Worm (Caenorhabditis elegans): ENCODE results near the gene str-7.

DNA sequence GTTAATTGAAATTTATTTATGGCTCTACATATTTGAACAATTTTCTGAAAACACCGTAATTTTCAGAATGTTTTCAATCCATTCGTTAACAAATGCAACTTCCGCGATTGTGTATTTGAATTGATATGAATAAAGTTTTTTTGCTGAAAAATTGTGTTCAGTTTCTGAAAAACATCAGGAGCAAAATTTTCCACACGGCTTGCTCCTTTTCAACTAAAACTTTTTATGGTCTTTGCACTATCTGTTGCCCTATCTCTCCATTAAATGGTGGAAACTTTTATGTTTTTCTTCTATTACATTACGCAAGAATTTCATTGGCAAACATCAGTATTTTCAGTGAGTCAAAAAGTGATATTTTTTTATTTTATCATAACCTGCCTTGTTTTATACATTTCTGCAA, 49.5 kb upstream of the str-7 start, which contains the start of gene F10A3.4:
- TF ChIP-seq nhr-28 (tag; optimal IDR thresholded peaks at IDR 0.05), result no peak
- TF ChIP-seq dmd-8 (GFP tag; IDR thresholded peaks at IDR 0.05), result no peak
- no peak for TF ChIP-seq lin-29 (GFP tag; IDR thresholded peaks at IDR 0.05)
- no peak for TF ChIP-seq nhr-11 (tag; optimal IDR thresholded peaks at IDR 0.05)
- TF ChIP-seq hif-1 (tag; optimal IDR thresholded peaks at IDR 0.05), result no peak
- TF ChIP-seq ceh-82 (tag; optimal IDR thresholded peaks at IDR 0.05), result no peak

Data from whole organism, L4 larva.